Worm (Caenorhabditis elegans): ENCODE data around the gene ZK643.6.

- TF ChIP-seq ceh-13 (GFP tag; optimal IDR thresholded peaks at IDR 0.05): no peak
- TF ChIP-seq flt-1 (GFP tag; IDR thresholded peaks at IDR 0.05): no peak
- no peak for TF ChIP-seq ama-1 (optimal IDR thresholded peaks at IDR 0.05)
- no peak for TF ChIP-seq ceh-36 (tag; optimal IDR thresholded peaks at IDR 0.05)
- no peak for TF ChIP-seq ets-7 (tag; optimal IDR thresholded peaks at IDR 0.05)
- TF ChIP-seq B0310.2 (tag; optimal IDR thresholded peaks at IDR 0.05): no peak
- TF ChIP-seq sea-1 (GFP tag; conservative IDR thresholded peaks at IDR 0.05): no peak
- no peak for TF ChIP-seq tra-4 (tag; optimal IDR thresholded peaks at IDR 0.05)
Observed at ce11 chrIII:9010047-9010446, 49.5 kb upstream of the ZK643.6 start, which contains the start of gene F59B2.8.
